Fruit fly (Drosophila melanogaster) whole organism, prepupa: Measurements from ENCODE around the gene CG14400.

ENCODE experiments used
- Blimp-1 ChIP-seq: fragments of 200-800 bp; sonication (Bioruptor generic); optimal IDR thresholded peaks from 3 replicates; lab custom pipeline; 2017; ENCODE audit warnings: missing biosample characterization, missing genetic modification characterization, mild to moderate bottlenecking, moderate library complexity, missing genetic modification reagents
- CG11902 ChIP-seq: fragments of 200-800 bp; sonication (Bioruptor generic); optimal IDR thresholded peaks from 3 replicates; lab custom pipeline; 2016; ENCODE audit warnings: missing biosample characterization, missing genetic modification characterization
- CG1621 ChIP-seq: fragments of 200-800 bp; sonication (Bioruptor generic); optimal IDR thresholded peaks from 3 replicates; lab custom pipeline; 2018; ENCODE audit warnings: missing biosample characterization, mild to moderate bottlenecking, missing genetic modification characterization
- CG16779 ChIP-seq: fragments of 200-800 bp; sonication (Bioruptor generic); optimal IDR thresholded peaks from 3 replicates; lab custom pipeline; 2017; ENCODE audit warnings: missing biosample characterization, mild to moderate bottlenecking, missing genetic modification characterization
- CG3032 ChIP-seq: fragments of 200-800 bp; optimal IDR thresholded peaks from 2 replicates; lab custom pipeline; 2019; ENCODE audit warnings: missing biosample characterization, mild to moderate bottlenecking, missing genetic modification characterization, moderate library complexity
- CG31627 ChIP-seq: fragments of 200-800 bp; sonication (Bioruptor generic); optimal IDR thresholded peaks from 3 replicates; lab custom pipeline; 2016; ENCODE audit warnings: missing biosample characterization, missing genetic modification characterization
- CG32006 ChIP-seq: fragments of 200-800 bp; sonication (Bioruptor generic); optimal IDR thresholded peaks from 3 replicates; lab custom pipeline; 2017; ENCODE audit warnings: missing biosample characterization, mild to moderate bottlenecking, missing genetic modification characterization
- CG3919 ChIP-seq: fragments of 200-800 bp; sonication (Bioruptor generic); optimal IDR thresholded peaks from 3 replicates; lab custom pipeline; 2016; ENCODE audit warnings: missing biosample characterization, missing genetic modification characterization
- CG4318 ChIP-seq: fragments of 200-800 bp; sonication (Bioruptor generic); optimal IDR thresholded peaks from 3 replicates; lab custom pipeline; 2017; ENCODE audit warnings: missing biosample characterization, mild to moderate bottlenecking, missing genetic modification characterization
- CG6163 ChIP-seq: fragments of 200-800 bp; sonication (Bioruptor generic); IDR thresholded peaks from 3 replicates; pipeline ENCODE4 v1.3.6; 2022; ENCODE audit warnings: missing biosample characterization, missing genetic modification characterization
- CG6276 ChIP-seq: fragments of 200-800 bp; sonication (Bioruptor generic); optimal IDR thresholded peaks from 2 replicates; lab custom pipeline; 2017; ENCODE audit warnings: missing biosample characterization, mild to moderate bottlenecking, missing genetic modification characterization
- CG6792 ChIP-seq: fragments of 200-800 bp; sonication (Bioruptor generic); optimal IDR thresholded peaks from 3 replicates; lab custom pipeline; 2016; ENCODE audit warnings: missing biosample characterization, missing genetic modification characterization
- CG6808 ChIP-seq: fragments of 200-800 bp; sonication (Bioruptor generic); optimal IDR thresholded peaks from 3 replicates; lab custom pipeline; 2017; ENCODE audit warnings: missing biosample characterization, missing genetic modification characterization, mild to moderate bottlenecking, moderate library complexity, missing genetic modification reagents
- CG6854 ChIP-seq: fragments of 200-800 bp; sonication (Bioruptor generic); optimal IDR thresholded peaks from 2 replicates; lab custom pipeline; 2017; ENCODE audit warnings: missing biosample characterization, mild to moderate bottlenecking, missing genetic modification characterization
- CG7368 ChIP-seq: fragments of 200-800 bp; sonication (Bioruptor generic); optimal IDR thresholded peaks from 3 replicates; lab custom pipeline; 2016; ENCODE audit warnings: missing biosample characterization, missing genetic modification characterization
- Eip75B ChIP-seq: fragments of 200-800 bp; sonication (Bioruptor generic); optimal IDR thresholded peaks from 3 replicates; lab custom pipeline; 2016; ENCODE audit warnings: missing biosample characterization, missing genetic modification characterization
- Eip78C ChIP-seq: fragments of 200-800 bp; sonication (Bioruptor generic); peaks from one replicate; lab custom pipeline; 2016; ENCODE audit warnings: missing biosample characterization, missing genetic modification characterization
- Eip93F ChIP-seq: fragments of 200-800 bp; sonication (Bioruptor generic); optimal IDR thresholded peaks from 2 replicates; lab custom pipeline; 2016; ENCODE audit warnings: missing biosample characterization, mild to moderate bottlenecking, missing genetic modification characterization
- Ets21C ChIP-seq: fragments of 200-800 bp; sonication (Bioruptor generic); optimal IDR thresholded peaks from 3 replicates; lab custom pipeline; 2016; ENCODE audit warnings: missing biosample characterization, missing genetic modification characterization
- Hr4 ChIP-seq: fragments of 200-800 bp; sonication (Bioruptor generic); optimal IDR thresholded peaks from 3 replicates; lab custom pipeline; 2016; ENCODE audit warnings: missing biosample characterization, missing genetic modification characterization
- Met ChIP-seq: fragments of 200-800 bp; sonication (Bioruptor generic); optimal IDR thresholded peaks from 3 replicates; lab custom pipeline; 2016; ENCODE audit warnings: missing biosample characterization, missing genetic modification characterization
- OdsH ChIP-seq: fragments of 200-800 bp; sonication (Bioruptor generic); optimal IDR thresholded peaks from 3 replicates; lab custom pipeline; 2016; ENCODE audit warnings: missing biosample characterization, missing genetic modification characterization
- Sox102F ChIP-seq: fragments of 200-800 bp; sonication (Bioruptor generic); optimal IDR thresholded peaks from 2 replicates; lab custom pipeline; 2016; ENCODE audit warnings: missing biosample characterization, mild to moderate bottlenecking, missing genetic modification characterization
- Sox14 ChIP-seq: fragments of 200-800 bp; sonication (Bioruptor generic); optimal IDR thresholded peaks from 3 replicates; lab custom pipeline; 2016; ENCODE audit warnings: missing biosample characterization, missing genetic modification characterization
- achi ChIP-seq: fragments of 200-800 bp; sonication (Bioruptor generic); optimal IDR thresholded peaks from 3 replicates; lab custom pipeline; 2016; ENCODE audit warnings: missing biosample characterization, missing genetic modification characterization
- acj6 ChIP-seq: fragments of 200-800 bp; sonication (Bioruptor generic); optimal IDR thresholded peaks from 3 replicates; lab custom pipeline; 2016; ENCODE audit warnings: missing biosample characterization, missing genetic modification characterization
- cyc ChIP-seq: fragments of 200-800 bp; sonication (Bioruptor generic); optimal IDR thresholded peaks from 3 replicates; lab custom pipeline; 2016; ENCODE audit warnings: missing biosample characterization, missing genetic modification characterization
- dac ChIP-seq: fragments of 200-800 bp; sonication (Bioruptor generic); optimal IDR thresholded peaks from 2 replicates; lab custom pipeline; 2017; ENCODE audit warnings: missing biosample characterization, mild to moderate bottlenecking, missing genetic modification characterization
- dsx ChIP-seq: fragments of 200-800 bp; optimal IDR thresholded peaks from 3 replicates; lab custom pipeline; 2019; ENCODE audit warnings: missing biosample characterization, mild to moderate bottlenecking, missing genetic modification characterization, moderate library complexity; ENCODE audit not compliant: poor library complexity, severe bottlenecking
- esn ChIP-seq: fragments of 200-800 bp; sonication (Bioruptor generic); optimal IDR thresholded peaks from 2 replicates; lab custom pipeline; 2016; ENCODE audit warnings: missing biosample characterization, mild to moderate bottlenecking, missing genetic modification characterization, moderate library complexity
- fd85E ChIP-seq: fragments of 200-800 bp; sonication (Bioruptor generic); optimal IDR thresholded peaks from 3 replicates; lab custom pipeline; 2016; ENCODE audit warnings: missing biosample characterization, missing genetic modification characterization
- net ChIP-seq: fragments of 200-800 bp; sonication (Bioruptor generic); optimal IDR thresholded peaks from 3 replicates; lab custom pipeline; 2016; ENCODE audit warnings: missing biosample characterization, missing genetic modification characterization
- salr ChIP-seq, 2 experiments: fragments of 200-800 bp; sonication (Bioruptor generic); optimal IDR thresholded peaks; 3 replicates each; lab custom pipeline; 2016 to 2018; ENCODE audit warnings: missing biosample characterization in 2 of 2, missing genetic modification characterization in 2 of 2, mild to moderate bottlenecking in 1 of 2
- ss ChIP-seq, 2 experiments: fragments of 200-800 bp; sonication (Bioruptor generic); optimal IDR thresholded peaks; 2 replicates in 1 of 2; 3 replicates in 1 of 2; lab custom pipeline; 2017 to 2018; ENCODE audit warnings: mild to moderate bottlenecking in 2 of 2, missing biosample characterization in 2 of 2, missing genetic modification characterization in 2 of 2, moderate library complexity in 1 of 2
- svp ChIP-seq: fragments of 200-800 bp; sonication (Bioruptor generic); peaks from one replicate; lab custom pipeline; 2016; ENCODE audit warnings: missing biosample characterization, missing genetic modification characterization
- topi ChIP-seq: fragments of 200-800 bp; sonication (Bioruptor generic); optimal IDR thresholded peaks from 3 replicates; lab custom pipeline; 2016; ENCODE audit warnings: missing biosample characterization, missing genetic modification characterization

The CG14400 gene

dm6 chr2L:20880476-20880875, 22.8 kb upstream of the CG14400 start (continued):
- TF ChIP-seq dsx (GFP tag; lab: Kevin White, UChicago) (no peak), esn (GFP tag; lab: Kevin White, UChicago) (peak; percentile 69), Sox102F (peak; percentile 59), Met (GFP tag; lab: Kevin White, UChicago) (peak; percentile 57), CG3032 (tag; lab: Kevin White, UChicago) (no peak), CG16779 (tag; lab: Kevin White, UChicago) (no peak), CG6163 (GFP tag; lab: Robert Waterston, UW) (no peak), CG32006 (GFP tag; lab: Kevin White, UChicago) (no peak), Eip78C (GFP tag; lab: Kevin White, UChicago) (peak; percentile 70), Blimp-1 (GFP tag; lab: Kevin White, UChicago) (no peak), topi (peak; percentile 43), fd85E (GFP tag; lab: Kevin White, UChicago) (no peak), CG6792 (GFP tag; lab: Kevin White, UChicago) (peak; percentile 26), net (peak; percentile 0)

- TF ChIP-seq CG6276 (GFP tag; lab: Kevin White, UChicago) (peak; percentile 0), topi (no peak), dac (no peak), Eip93F (GFP tag; lab: Kevin White, UChicago) (no peak), Eip78C (GFP tag; lab: Kevin White, UChicago) (peak; percentile 11)
These were observed 22.0 kb upstream of the CG14400 start for dm6 chr2L:20879567-20880141.

- TF ChIP-seq CG11902 (no peak), CG4318 (GFP tag; lab: Kevin White, UChicago) (no peak), svp (peak; percentile 80), Eip78C (GFP tag; lab: Kevin White, UChicago) (peak; percentile 43), Ets21C (no peak)
These were observed 20.8 kb upstream of the CG14400 start for dm6 chr2L:20878463-20878862.

dm6 chr2L:20878052-20878451, 20.4 kb upstream of the CG14400 start:
- TF ChIP-seq CG6276 (GFP tag; lab: Kevin White, UChicago): peak; percentile 5
- no peak for TF ChIP-seq Hr4 (GFP tag; lab: Kevin White, UChicago)
- no peak for TF ChIP-seq cyc (GFP tag; lab: Kevin White, UChicago)
- peak; percentile 9 to 41 for TF ChIP-seq ss (GFP tag; optimal IDR thresholded peaks at IDR 0.05; lab: Kevin White, UChicago)
- TF ChIP-seq CG6808 (GFP tag; lab: Kevin White, UChicago): peak; percentile 3
- peak; percentile 6 for TF ChIP-seq CG6854 (GFP tag; lab: Kevin White, UChicago)

DNA sequence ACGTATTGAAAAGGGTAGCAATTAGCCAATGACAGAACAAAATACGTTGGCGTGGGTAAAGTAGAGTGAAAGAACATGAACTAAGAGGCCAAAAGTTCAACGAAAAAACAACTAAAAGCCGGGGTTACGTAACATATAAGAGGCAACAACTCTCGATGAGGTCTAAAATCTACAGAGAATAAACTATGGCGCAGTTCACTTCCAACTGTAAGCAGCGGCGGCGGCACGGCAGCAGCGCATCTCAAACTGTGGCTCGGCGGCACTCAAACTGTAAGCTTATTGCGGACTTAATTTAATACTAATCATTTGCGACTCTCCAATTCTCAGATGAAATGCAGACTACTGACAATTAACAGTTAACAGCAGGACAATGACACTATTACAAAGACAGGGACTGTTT, 16.8 kb upstream of the CG14400 start:
- TF ChIP-seq achi: no peak
- TF ChIP-seq esn (GFP tag; lab: Kevin White, UChicago): no peak
- TF ChIP-seq CG3919: no peak
- no peak for TF ChIP-seq Hr4 (GFP tag; lab: Kevin White, UChicago)
- no peak for TF ChIP-seq net
- no peak for TF ChIP-seq CG6276 (GFP tag; lab: Kevin White, UChicago)
- no peak for TF ChIP-seq OdsH (GFP tag; lab: Kevin White, UChicago)
- TF ChIP-seq CG1621: no peak
- TF ChIP-seq Met (GFP tag; lab: Kevin White, UChicago): no peak
- TF ChIP-seq CG31627 (GFP tag; lab: Kevin White, UChicago): no peak
- no peak for TF ChIP-seq salr (GFP tag; optimal IDR thresholded peaks at IDR 0.05; lab: Kevin White, UChicago)
- TF ChIP-seq CG6808 (GFP tag; lab: Kevin White, UChicago): no peak
- TF ChIP-seq acj6 (GFP tag; lab: Kevin White, UChicago): no peak
- no peak for TF ChIP-seq Eip75B
- no peak for TF ChIP-seq Sox14 (GFP tag; lab: Kevin White, UChicago)
- TF ChIP-seq CG7368 (GFP tag; lab: Kevin White, UChicago): no peak
